Fruit fly (Drosophila melanogaster) whole organism, embryonic: ENCODE measurements around the gene Chpf.
A peak's percentile ranks its signal among the peaks of the same experiment; 100 is the strongest.

Source experiments
- Aef1 ChIP-seq: fragments of 200-800 bp; sonication (Bioruptor generic); IDR thresholded peaks from 3 replicates; pipeline ENCODE4 v1.3.6; 2022; ENCODE audit warnings: missing biosample characterization, missing genetic modification characterization
- Atf6 ChIP-seq: fragments of 200-800 bp; sonication (Bioruptor generic); IDR thresholded peaks from 2 replicates; pipeline ENCODE4 v1.3.6; 2022; ENCODE audit warnings: missing biosample characterization, missing genetic modification characterization
- Awh ChIP-seq: fragments of 200-800 bp; sonication (Bioruptor generic); IDR thresholded peaks from 2 replicates; pipeline ENCODE4, ENCODE4 v1.3.6; 2022; ENCODE audit warnings: missing biosample characterization, missing genetic modification characterization
- CG10209 ChIP-seq: fragments of 200-800 bp; sonication (Bioruptor generic); optimal IDR thresholded peaks from 3 replicates; lab custom pipeline; 2017; ENCODE audit warnings: missing biosample characterization, mild to moderate bottlenecking, missing genetic modification characterization, missing genetic modification reagents
- CG10321 ChIP-seq: fragments of 200-800 bp; sonication (Bioruptor generic); IDR thresholded peaks from 2 replicates; pipeline ENCODE4 v1.3.6; 2022; ENCODE audit warnings: missing biosample characterization, missing genetic modification characterization
- CG10431 ChIP-seq: fragments of 200-800 bp; sonication (Bioruptor generic); optimal IDR thresholded peaks from 3 replicates; lab custom pipeline; 2018; ENCODE audit warnings: missing biosample characterization, mild to moderate bottlenecking, missing genetic modification characterization
- CG10462 ChIP-seq: fragments of 200-800 bp; sonication (Bioruptor generic); optimal IDR thresholded peaks from 2 replicates; lab custom pipeline; 2016; ENCODE audit warnings: missing biosample characterization, missing genetic modification characterization
- CG15514 ChIP-seq: fragments of 200-800 bp; sonication (Bioruptor generic); optimal IDR thresholded peaks from 3 replicates; lab custom pipeline; 2017; ENCODE audit warnings: missing biosample characterization, missing genetic modification characterization, mild to moderate bottlenecking, moderate library complexity, missing genetic modification reagents
- CG16863 ChIP-seq: fragments of 200-800 bp; sonication (Bioruptor generic); optimal IDR thresholded peaks from 3 replicates; lab custom pipeline; 2016; ENCODE audit warnings: missing biosample characterization, missing genetic modification characterization
- CG17328 ChIP-seq: fragments of 200-800 bp; sonication (Bioruptor generic); IDR thresholded peaks from 2 replicates; pipeline ENCODE4 v1.3.6; 2022; ENCODE audit warnings: missing biosample characterization, missing genetic modification characterization
- CG2120 ChIP-seq: fragments of 200-800 bp; sonication (Bioruptor generic); optimal IDR thresholded peaks from 3 replicates; lab custom pipeline; 2016; ENCODE audit warnings: missing biosample characterization, missing genetic modification characterization
- CG32532 ChIP-seq: fragments of 200-800 bp; sonication (Bioruptor generic); IDR thresholded peaks from 2 replicates; pipeline ENCODE4 v1.3.6; 2022; ENCODE audit warnings: missing biosample characterization, missing genetic modification characterization
- CG34376 ChIP-seq: fragments of 200-800 bp; sonication (Bioruptor generic); optimal IDR thresholded peaks from 2 replicates; lab custom pipeline; 2018; ENCODE audit warnings: missing biosample characterization, mild to moderate bottlenecking, missing genetic modification characterization
- CG4424 ChIP-seq: fragments of 200-800 bp; sonication (Bioruptor generic); optimal IDR thresholded peaks from 3 replicates; lab custom pipeline; 2016; ENCODE audit warnings: missing biosample characterization, missing genetic modification characterization
- CG6765 ChIP-seq: fragments of 200-800 bp; sonication (Bioruptor generic); optimal IDR thresholded peaks from 3 replicates; lab custom pipeline; 2017; ENCODE audit warnings: missing biosample characterization, mild to moderate bottlenecking, missing genetic modification characterization
- CG8359 ChIP-seq: fragments of 200-800 bp; sonication (Bioruptor generic); optimal IDR thresholded peaks from 2 replicates; lab custom pipeline; 2017; ENCODE audit warnings: missing biosample characterization, mild to moderate bottlenecking, missing genetic modification characterization, borderline replicate concordance
- CG8478 ChIP-seq: fragments of >200 bp; optimal IDR thresholded peaks from 2 replicates; lab custom pipeline; 2018
- Drgx ChIP-seq: fragments of 200-800 bp; sonication (Bioruptor generic); IDR thresholded peaks from 2 replicates; pipeline ENCODE4 v1.3.6; 2022; ENCODE audit warnings: missing biosample characterization, missing genetic modification characterization
- Eip74EF ChIP-seq, 2 experiments: fragments of 200-800 bp in 1 of 2; fragments of >200 bp in 1 of 2; sonication (Bioruptor generic) in 1 of 2; optimal IDR thresholded peaks; 2 replicates each; lab custom pipeline; 2017 to 2019; ENCODE audit warnings: missing biosample characterization in 2 of 2, missing genetic modification characterization in 2 of 2, mild to moderate bottlenecking in 1 of 2, moderate library complexity in 1 of 2
- Elba2 ChIP-seq: fragments of 200-800 bp; sonication (Bioruptor generic); optimal IDR thresholded peaks from 3 replicates; lab custom pipeline; 2016; ENCODE audit warnings: missing biosample characterization, missing genetic modification characterization
- HLHmδ ChIP-seq: fragments of 200-800 bp; sonication (Bioruptor generic); optimal IDR thresholded peaks from 2 replicates; lab custom pipeline; 2018; ENCODE audit warnings: missing biosample characterization, mild to moderate bottlenecking, missing genetic modification characterization, moderate library complexity
- Lhr ChIP-seq: fragments of 200-800 bp; sonication (Bioruptor generic); optimal IDR thresholded peaks from 3 replicates; lab custom pipeline; 2017; ENCODE audit warnings: mild to moderate bottlenecking, missing biosample characterization, missing genetic modification reagents, missing genetic modification characterization
- Nf-YC ChIP-seq: fragments of 200-800 bp; optimal IDR thresholded peaks from 3 replicates; lab custom pipeline; 2019; ENCODE audit warnings: missing biosample characterization, mild to moderate bottlenecking, missing genetic modification characterization, moderate library complexity
- PHDP ChIP-seq: fragments of 200-800 bp; sonication (Bioruptor generic); optimal IDR thresholded peaks from 3 replicates; lab custom pipeline; 2018; ENCODE audit warnings: missing biosample characterization, mild to moderate bottlenecking, missing genetic modification characterization, moderate library complexity
- Pdp1 ChIP-seq, 2 experiments: fragments of 200-800 bp; sonication (Bioruptor generic); optimal IDR thresholded peaks; 3 replicates each; lab custom pipeline; 2016; ENCODE audit warnings: missing biosample characterization in 2 of 2, missing genetic modification characterization in 2 of 2, mild to moderate bottlenecking in 1 of 2, moderate library complexity in 1 of 2
- Sry-β ChIP-seq: fragments of 200-800 bp; sonication (Bioruptor generic); optimal IDR thresholded peaks from 2 replicates; lab custom pipeline; 2018; ENCODE audit warnings: missing biosample characterization, mild to moderate bottlenecking, missing genetic modification characterization, moderate library complexity
- Sry-δ ChIP-seq: fragments of 200-800 bp; sonication (Bioruptor generic); optimal IDR thresholded peaks from 2 replicates; lab custom pipeline; 2016; ENCODE audit warnings: missing biosample characterization, missing genetic modification characterization
- Tbp ChIP-seq: fragments of >200 bp; optimal IDR thresholded peaks from 2 replicates; lab custom pipeline; 2018; ENCODE audit warnings: missing biosample characterization, missing genetic modification characterization
- Vsx1 ChIP-seq: fragments of 200-800 bp; sonication (Bioruptor generic); optimal IDR thresholded peaks from 2 replicates; lab custom pipeline; 2017; ENCODE audit warnings: missing biosample characterization, mild to moderate bottlenecking, missing genetic modification characterization, missing genetic modification reagents
- amos ChIP-seq: fragments of 200-800 bp; sonication (Bioruptor generic); IDR thresholded peaks from 2 replicates; pipeline ENCODE4 v1.3.6; 2022; ENCODE audit warnings: missing biosample characterization, missing genetic modification characterization; ENCODE audit not compliant: partially characterized antibody
- ara ChIP-seq: fragments of 200-800 bp; sonication (Bioruptor generic); IDR thresholded peaks from 2 replicates; pipeline ENCODE4 v1.3.6; 2022; ENCODE audit warnings: missing biosample characterization, missing genetic modification characterization
- ase ChIP-seq: fragments of 200-800 bp; sonication (Bioruptor generic); IDR thresholded peaks from 3 replicates; pipeline ENCODE4 v1.3.6; 2022; ENCODE audit warnings: missing biosample characterization, missing genetic modification characterization
- caup ChIP-seq: fragments of 200-800 bp; sonication (Bioruptor generic); optimal IDR thresholded peaks from 3 replicates; lab custom pipeline; 2017; ENCODE audit warnings: missing biosample characterization, mild to moderate bottlenecking, missing genetic modification characterization, moderate library complexity; ENCODE audit not compliant: severe bottlenecking
- chinmo ChIP-seq: fragments of 200-800 bp; sonication (Bioruptor generic); IDR thresholded peaks from 4 replicates; pipeline ENCODE4 v1.3.6; 2022; ENCODE audit warnings: missing biosample characterization, missing genetic modification characterization; ENCODE audit not compliant: partially characterized antibody
- crol ChIP-seq: fragments of 200-800 bp; sonication (Bioruptor generic); IDR thresholded peaks from 2 replicates; pipeline ENCODE4 v1.3.6; 2022; ENCODE audit warnings: missing biosample characterization, missing genetic modification characterization
- cwo ChIP-seq: fragments of 200-800 bp; sonication (Bioruptor generic); optimal IDR thresholded peaks from 3 replicates; lab custom pipeline; 2017; ENCODE audit warnings: missing biosample characterization, missing genetic modification characterization, mild to moderate bottlenecking, moderate library complexity, missing genetic modification reagents
- exex ChIP-seq: fragments of 200-800 bp; sonication (Bioruptor generic); optimal IDR thresholded peaks from 4 replicates; lab custom pipeline; 2018; ENCODE audit warnings: missing biosample characterization, mild to moderate bottlenecking, missing genetic modification characterization, moderate library complexity
- insv ChIP-seq, 2 experiments: fragments of 200-800 bp; sonication (Bioruptor generic); optimal IDR thresholded peaks; 3 replicates each; lab custom pipeline; 2016 to 2018; ENCODE audit warnings: missing biosample characterization in 2 of 2, missing genetic modification characterization in 2 of 2
- kay ChIP-seq: fragments of 200-800 bp; sonication (Bioruptor generic); optimal IDR thresholded peaks from 2 replicates; lab custom pipeline; 2016; ENCODE audit warnings: missing biosample characterization, missing genetic modification characterization
- ken ChIP-seq: fragments of 200-800 bp; sonication (Bioruptor generic); IDR thresholded peaks from 3 replicates; pipeline ENCODE4 v1.3.6; 2022; ENCODE audit warnings: missing biosample characterization, missing genetic modification characterization
- mld ChIP-seq: fragments of 200-800 bp; sonication (Bioruptor generic); IDR thresholded peaks from 3 replicates; pipeline ENCODE4 v1.3.6; 2022; ENCODE audit warnings: missing biosample characterization, missing genetic modification characterization; ENCODE audit not compliant: partially characterized antibody
- nerfin-2 ChIP-seq: fragments of 200-800 bp; sonication (Bioruptor generic); IDR thresholded peaks from 2 replicates; pipeline ENCODE4 v1.3.6; 2022; ENCODE audit warnings: missing biosample characterization, missing genetic modification characterization; ENCODE audit not compliant: partially characterized antibody
- pros ChIP-seq: fragments of 200-800 bp; sonication (Bioruptor generic); optimal IDR thresholded peaks from 3 replicates; lab custom pipeline; 2019; ENCODE audit warnings: missing biosample characterization, mild to moderate bottlenecking, missing genetic modification characterization, moderate library complexity
- pum ChIP-seq: fragments of 200-800 bp; sonication (Bioruptor generic); optimal IDR thresholded peaks from 2 replicates; lab custom pipeline; 2016; ENCODE audit warnings: missing biosample characterization, missing genetic modification characterization
- sim ChIP-seq: fragments of 200-800 bp; sonication (Bioruptor generic); IDR thresholded peaks from 2 replicates; pipeline ENCODE4 v1.3.6; 2022; ENCODE audit warnings: missing biosample characterization, missing genetic modification characterization
- slbo ChIP-seq: fragments of 200-800 bp; sonication (Bioruptor generic); IDR thresholded peaks from 2 replicates; pipeline ENCODE4 v1.3.6; 2022; ENCODE audit warnings: missing biosample characterization, missing genetic modification characterization
- sug ChIP-seq: fragments of 200-800 bp; optimal IDR thresholded peaks from 2 replicates; lab custom pipeline; 2019; ENCODE audit warnings: missing biosample characterization, mild to moderate bottlenecking, missing genetic modification characterization, moderate library complexity
- twi ChIP-seq: fragments of 200-800 bp; optimal IDR thresholded peaks from 2 replicates; lab custom pipeline; 2019; ENCODE audit warnings: missing biosample characterization, mild to moderate bottlenecking, missing genetic modification characterization, moderate library complexity

The Chpf gene

dm6 chrX:13088025-13088805 is 24.0 kb downstream of the Chpf start (continued):
- TF ChIP-seq HLHmδ (no peak), CG10321 (no peak), Lhr (GFP tag; lab: Kevin White, UChicago) (no peak), Drgx (no peak), CG16863 (GFP tag; lab: Kevin White, UChicago) (no peak), twi (tag; lab: Kevin White, UChicago) (no peak), CG10431 (peak; percentile 36), CG8478 (lab: Kevin White, UChicago) (no peak), Awh (GFP tag; lab: Robert Waterston, UW) (no peak), Pdp1 (GFP tag; optimal IDR thresholded peaks at IDR 0.05; lab: Kevin White, UChicago) (peak; percentile 15 to 85), amos (GFP tag; lab: Robert Waterston, UW) (no peak), CG8359 (GFP tag; lab: Kevin White, UChicago) (no peak), mld (no peak), Sry-β (GFP tag; lab: Kevin White, UChicago) (no peak), CG4424 (peak; percentile 25), PHDP (tag; lab: Kevin White, UChicago) (no peak), Tbp (no peak), CG10209 (GFP tag; lab: Kevin White, UChicago) (peak; percentile 12), CG17328 (GFP tag; lab: Robert Waterston, UW) (no peak), ken (GFP tag; lab: Robert Waterston, UW) (no peak), nerfin-2 (GFP tag; lab: Robert Waterston, UW) (no peak), pros (GFP tag; lab: Kevin White, UChicago) (peak; percentile 24), Sry-δ (GFP tag; lab: Kevin White, UChicago) (no peak)

dm6 chrX:13087333-13087828 is 24.9 kb downstream of the Chpf start:
- TF ChIP-seq CG6765 = peak; percentile 33
- TF ChIP-seq sim (GFP tag; lab: Robert Waterston, UW) = no peak
- TF ChIP-seq CG15514 (GFP tag; lab: Kevin White, UChicago) = peak; percentile 29
- peak in 1 of 2 experiments; percentile 7 for TF ChIP-seq insv (GFP tag; optimal IDR thresholded peaks at IDR 0.05; lab: Kevin White, UChicago)
- TF ChIP-seq CG2120 (GFP tag; lab: Kevin White, UChicago) = peak; percentile 45
- 0 out of 2 replicates have a peak, but pooled peaks have one; percentile 8 for TF ChIP-seq Atf6 (GFP tag; lab: Robert Waterston, UW)
- TF ChIP-seq Vsx1 = peak; percentile 60
- TF ChIP-seq ase (GFP tag; lab: Robert Waterston, UW) = no peak
- peak; percentile 70 for TF ChIP-seq crol
- peak; percentile 51; the same call in 2 of the 3 replicates for TF ChIP-seq Aef1 (GFP tag; lab: Robert Waterston, UW)
- TF ChIP-seq Nf-YC = peak; percentile 74
- peak in 1 of 2 experiments; percentile 67 for TF ChIP-seq Eip74EF (GFP tag; optimal IDR thresholded peaks at IDR 0.05; lab: Kevin White, UChicago)
- TF ChIP-seq chinmo = peak; percentile 81; the same call in 2 of the 4 replicates
- peak; percentile 13 for TF ChIP-seq sug (tag; lab: Kevin White, UChicago)
- no peak for TF ChIP-seq pum
- peak; percentile 91 for TF ChIP-seq Elba2 (GFP tag; lab: Kevin White, UChicago)
- TF ChIP-seq exex (tag; lab: Kevin White, UChicago) = peak; percentile 55
- TF ChIP-seq CG32532 (GFP tag; lab: Robert Waterston, UW) = peak; percentile 44; the same call in 1 of the 2 replicates
- TF ChIP-seq ara = no peak
- peak; percentile 26 for TF ChIP-seq cwo (GFP tag; lab: Kevin White, UChicago)
- no peak for TF ChIP-seq CG10462 (GFP tag; lab: Kevin White, UChicago)
- no peak for TF ChIP-seq kay
- peak; percentile 47; the same call in 1 of the 2 replicates for TF ChIP-seq slbo (GFP tag; lab: Robert Waterston, UW)
- no peak for TF ChIP-seq nerfin-2 (GFP tag; lab: Robert Waterston, UW)
- TF ChIP-seq caup (GFP tag; lab: Kevin White, UChicago) = peak; percentile 12
- peak; percentile 63 for TF ChIP-seq CG34376
